Fruit fly (Drosophila melanogaster): ENCODE measurements around the gene Drs.
A peak's percentile ranks its signal among the peaks of the same experiment; 100 is the strongest.

Gene Drs

dm6 chr3L:3409626-3410301, 40.4 kb downstream of the Drs start:
- TF ChIP-seq EcR (GFP tag; optimal IDR thresholded peaks at IDR 0.05): peak in 1 of 2 experiments; percentile 67
- TF ChIP-seq pan (optimal IDR thresholded peaks at IDR 0.05): no peak

dm6 chr3L:3410978-3411629, 41.7 kb downstream of the Drs start:
- no peak for TF ChIP-seq pan (optimal IDR thresholded peaks at IDR 0.05)
- TF ChIP-seq EcR (GFP tag; optimal IDR thresholded peaks at IDR 0.05): no peak
- TF ChIP-seq usp (GFP tag; optimal IDR thresholded peaks at IDR 0.05): no peak
- no peak for TF ChIP-seq Dll (optimal IDR thresholded peaks at IDR 0.05)
- TF ChIP-seq psq (optimal IDR thresholded peaks at IDR 0.05): no peak
- no peak for TF ChIP-seq CG8478 (optimal IDR thresholded peaks at IDR 0.05)

DNA sequence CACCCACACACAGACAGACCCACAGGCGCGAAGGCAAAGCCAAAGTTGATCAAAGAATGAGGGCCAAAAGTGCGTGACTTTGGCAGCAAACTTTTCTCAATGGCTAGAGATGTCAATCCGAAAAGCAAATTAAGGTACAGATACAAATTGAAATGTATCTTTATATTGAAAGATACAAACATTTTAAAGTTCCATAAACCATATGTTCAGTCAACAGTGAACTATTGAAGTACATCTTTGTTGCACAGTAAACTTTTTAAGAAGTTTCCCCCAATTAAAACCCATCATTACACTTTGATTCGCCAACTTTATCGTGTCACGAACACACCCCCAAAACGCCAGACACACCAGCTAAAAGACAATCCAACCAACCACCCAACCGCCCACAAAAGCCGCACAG, 42.3 kb downstream of the Drs start:
- TF ChIP-seq pan (optimal IDR thresholded peaks at IDR 0.05): no peak

dm6 chr3L:3414796-3415568, 45.6 kb downstream of the Drs start:
- no peak for TF ChIP-seq Dll (optimal IDR thresholded peaks at IDR 0.05)
- no peak for TF ChIP-seq CG8478 (optimal IDR thresholded peaks at IDR 0.05)
- no peak for TF ChIP-seq pan (optimal IDR thresholded peaks at IDR 0.05)
- TF ChIP-seq EcR (GFP tag; optimal IDR thresholded peaks at IDR 0.05): no peak
- no peak for TF ChIP-seq psq (optimal IDR thresholded peaks at IDR 0.05)
- TF ChIP-seq usp (GFP tag; optimal IDR thresholded peaks at IDR 0.05): no peak

DNA sequence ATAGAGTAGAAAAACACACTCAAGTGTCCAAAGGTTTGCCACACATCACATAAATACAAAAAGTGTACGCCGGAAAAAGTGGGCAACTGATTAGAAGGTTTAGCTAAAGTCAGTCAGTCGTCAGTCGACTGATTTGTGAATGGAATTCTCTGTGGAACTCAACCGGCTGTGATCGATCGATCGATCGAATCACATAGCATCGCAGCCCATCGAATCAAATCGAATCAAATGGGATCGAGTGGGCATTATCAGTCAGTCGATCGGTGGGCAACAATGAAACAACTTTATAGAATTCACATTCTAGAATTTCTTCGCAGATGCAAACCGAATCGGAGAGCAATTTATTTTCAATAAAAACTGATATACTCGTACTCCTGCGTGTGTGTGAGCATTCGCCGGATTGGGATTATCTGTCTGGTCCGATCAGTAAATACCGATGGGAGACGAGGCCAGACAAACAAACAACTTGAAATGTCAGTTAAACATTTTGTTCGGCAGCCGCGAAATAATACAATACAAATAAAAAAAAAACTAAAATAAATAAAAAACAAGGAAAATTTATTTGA, 46.4 kb downstream of the Drs start:
- TF ChIP-seq EcR (GFP tag; optimal IDR thresholded peaks at IDR 0.05) (no peak), psq (optimal IDR thresholded peaks at IDR 0.05) (no peak), Dll (optimal IDR thresholded peaks at IDR 0.05) (no peak), CG8478 (optimal IDR thresholded peaks at IDR 0.05) (no peak), usp (GFP tag; optimal IDR thresholded peaks at IDR 0.05) (no peak), pan (optimal IDR thresholded peaks at IDR 0.05) (no peak)

dm6 chr3L:3417120-3417519, 47.8 kb downstream of the Drs start:
- TF ChIP-seq usp (GFP tag; optimal IDR thresholded peaks at IDR 0.05): no peak
- TF ChIP-seq CG8478 (optimal IDR thresholded peaks at IDR 0.05): no peak
- TF ChIP-seq EcR (GFP tag; optimal IDR thresholded peaks at IDR 0.05): no peak
- no peak for TF ChIP-seq Dll (optimal IDR thresholded peaks at IDR 0.05)
- no peak for TF ChIP-seq pan (optimal IDR thresholded peaks at IDR 0.05)
- TF ChIP-seq psq (optimal IDR thresholded peaks at IDR 0.05): no peak

DNA sequence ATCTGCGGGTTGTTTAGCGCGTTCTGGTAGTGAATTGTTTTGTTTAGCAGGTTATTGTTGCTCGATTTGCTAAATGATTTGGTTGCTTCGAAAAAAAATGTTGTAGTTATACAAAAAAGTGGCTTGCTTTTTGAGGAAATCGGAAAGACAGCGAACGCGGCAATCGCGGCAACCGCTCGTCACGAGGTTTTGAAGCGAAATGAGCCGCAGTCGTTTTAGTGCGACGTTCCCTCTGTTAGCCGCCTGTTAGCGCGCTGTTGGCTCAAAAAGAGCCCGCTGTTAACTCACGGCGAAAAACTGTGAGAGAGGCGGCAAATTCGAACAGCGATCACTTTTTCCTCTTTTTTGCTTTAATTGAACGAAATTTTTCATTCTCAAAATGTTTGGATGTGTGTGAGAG, 48.4 kb downstream of the Drs start:
- no peak for TF ChIP-seq CG8478 (optimal IDR thresholded peaks at IDR 0.05)
- no peak for TF ChIP-seq EcR (GFP tag; optimal IDR thresholded peaks at IDR 0.05)
- TF ChIP-seq Dll (optimal IDR thresholded peaks at IDR 0.05): no peak
- TF ChIP-seq usp (GFP tag; optimal IDR thresholded peaks at IDR 0.05): no peak
- no peak for TF ChIP-seq psq (optimal IDR thresholded peaks at IDR 0.05)
- no peak for TF ChIP-seq pan (optimal IDR thresholded peaks at IDR 0.05)

- TF ChIP-seq psq (optimal IDR thresholded peaks at IDR 0.05) (no peak), Dll (optimal IDR thresholded peaks at IDR 0.05) (peak; percentile 58), EcR (GFP tag; optimal IDR thresholded peaks at IDR 0.05) (peak in 1 of 2 experiments; percentile 39), pan (optimal IDR thresholded peaks at IDR 0.05) (no peak)
Measured at dm6 chr3L:3418207-3419086, 49.1 kb downstream of the Drs start.
